Fruit fly (Drosophila melanogaster) ovary, adult (tissue): ENCODE results near the gene STUB1.

Experiments
- CG17801 ChIP-seq: fragments of 200-800 bp; optimal IDR thresholded peaks from 2 replicates; lab custom pipeline; 2019; ENCODE audit warnings: missing biosample characterization, mild to moderate bottlenecking, missing genetic modification characterization, moderate library complexity; ENCODE audit not compliant: partially characterized antibody

STUB1 gene

dm6 chr2L:10466865-10467270, 29.5 kb downstream of the STUB1 start:
- TF ChIP-seq CG17801 (GFP tag; lab: Kevin White, UChicago), result no peak

- no peak for TF ChIP-seq CG17801 (GFP tag; lab: Kevin White, UChicago)
These were observed 31.0 kb downstream of the STUB1 start for dm6 chr2L:10468388-10468787.

dm6 chr2L:10468978-10469377, 31.6 kb downstream of the STUB1 start:
- TF ChIP-seq CG17801 (GFP tag; lab: Kevin White, UChicago), result no peak

- no peak for TF ChIP-seq CG17801 (GFP tag; lab: Kevin White, UChicago)
These were observed 32.9 kb downstream of the STUB1 start for dm6 chr2L:10470211-10470610.

dm6 chr2L:10472257-10472656, 34.9 kb downstream of the STUB1 start:
- TF ChIP-seq CG17801 (GFP tag; lab: Kevin White, UChicago), result no peak

- peak; percentile 72 for TF ChIP-seq CG17801 (GFP tag; lab: Kevin White, UChicago)
These were observed 36.9 kb downstream of the STUB1 start, which contains the start of gene RluA-1 for dm6 chr2L:10474268-10474678. RluA-1 (minus strand) TSS chr2L:10474349.

- TF ChIP-seq CG17801 (GFP tag; lab: Kevin White, UChicago), result no peak
These were observed 37.5 kb downstream of the STUB1 start for dm6 chr2L:10474815-10475214.

- no peak for TF ChIP-seq CG17801 (GFP tag; lab: Kevin White, UChicago)
These were observed 39.5 kb downstream of the STUB1 start, which contains the start of gene RluA-2 for dm6 chr2L:10476879-10477278. RluA-2 (plus strand) TSS chr2L:10477073.

dm6 chr2L:10479859-10480258, 42.5 kb downstream of the STUB1 start:
- peak; percentile 11 for TF ChIP-seq CG17801 (GFP tag; lab: Kevin White, UChicago)

- TF ChIP-seq CG17801 (GFP tag; lab: Kevin White, UChicago), result no peak
These were observed 45.7 kb downstream of the STUB1 start, which contains the start of gene Grip75 for dm6 chr2L:10483073-10483472. Grip75 (plus strand) TSS chr2L:10483295.

- peak; percentile 32 for TF ChIP-seq CG17801 (GFP tag; lab: Kevin White, UChicago)
These were observed 51.3 kb downstream of the STUB1 start, which contains the start of the genes Cog4 and CG6144 for dm6 chr2L:10488484-10489223. Cog4 (minus strand) TSS chr2L:10488622. CG6144 (plus strand) TSS chr2L:10488694.
